Fruit fly (Drosophila melanogaster) ovary, adult (tissue): ENCODE measurements around the gene CG7443.

Experiments
- CG17801 ChIP-seq: fragments of 200-800 bp; optimal IDR thresholded peaks from 2 replicates; lab custom pipeline; 2019; ENCODE audit warnings: missing biosample characterization, mild to moderate bottlenecking, missing genetic modification characterization, moderate library complexity; ENCODE audit not compliant: partially characterized antibody

The CG7443 gene

DNA sequence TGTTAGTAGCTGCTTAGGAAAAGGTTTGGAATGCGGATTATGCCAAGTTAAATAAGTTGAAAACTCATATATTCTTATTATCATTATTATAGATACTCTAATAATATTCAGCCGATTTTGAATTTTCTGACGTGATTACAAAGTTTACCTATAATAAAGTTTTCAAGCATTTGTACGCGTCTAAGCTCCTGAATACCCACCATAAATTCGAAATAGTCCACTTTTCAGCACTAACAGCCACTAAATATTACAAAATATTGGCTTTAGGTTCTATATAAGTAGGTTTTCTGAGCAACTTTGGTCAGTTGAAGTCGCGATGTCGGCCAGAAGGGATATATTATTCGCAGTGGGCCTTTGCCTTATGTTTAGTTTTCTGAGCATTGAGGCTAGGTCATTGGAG lies at the start of gene CG7443:
Gene CG7443 (plus strand): TSS at position 301 of the 400 bp plus-strand sequence.
- no peak for TF ChIP-seq CG17801 (GFP tag; lab: Kevin White, UChicago)

DNA sequence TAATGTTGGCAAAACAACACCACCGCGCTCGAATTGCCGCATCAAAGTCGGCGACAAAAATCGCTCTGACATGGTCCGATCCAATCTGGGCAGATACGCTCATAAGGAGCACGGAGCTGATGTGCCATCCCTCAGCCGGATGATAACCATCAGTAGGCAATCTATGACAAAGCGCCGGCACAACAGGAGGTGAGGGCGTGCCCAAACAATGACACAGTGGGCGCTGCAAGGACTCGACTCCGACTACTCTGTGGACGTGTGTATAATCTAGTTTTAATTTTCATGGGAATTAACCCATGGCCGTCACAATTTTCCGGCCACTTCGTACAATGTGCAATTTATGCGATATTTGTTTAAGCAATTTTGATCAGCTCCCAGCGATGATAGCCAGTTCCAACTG lies 49.1 kb upstream of the CG7443 start:
- no peak for TF ChIP-seq CG17801 (GFP tag; lab: Kevin White, UChicago)

DNA sequence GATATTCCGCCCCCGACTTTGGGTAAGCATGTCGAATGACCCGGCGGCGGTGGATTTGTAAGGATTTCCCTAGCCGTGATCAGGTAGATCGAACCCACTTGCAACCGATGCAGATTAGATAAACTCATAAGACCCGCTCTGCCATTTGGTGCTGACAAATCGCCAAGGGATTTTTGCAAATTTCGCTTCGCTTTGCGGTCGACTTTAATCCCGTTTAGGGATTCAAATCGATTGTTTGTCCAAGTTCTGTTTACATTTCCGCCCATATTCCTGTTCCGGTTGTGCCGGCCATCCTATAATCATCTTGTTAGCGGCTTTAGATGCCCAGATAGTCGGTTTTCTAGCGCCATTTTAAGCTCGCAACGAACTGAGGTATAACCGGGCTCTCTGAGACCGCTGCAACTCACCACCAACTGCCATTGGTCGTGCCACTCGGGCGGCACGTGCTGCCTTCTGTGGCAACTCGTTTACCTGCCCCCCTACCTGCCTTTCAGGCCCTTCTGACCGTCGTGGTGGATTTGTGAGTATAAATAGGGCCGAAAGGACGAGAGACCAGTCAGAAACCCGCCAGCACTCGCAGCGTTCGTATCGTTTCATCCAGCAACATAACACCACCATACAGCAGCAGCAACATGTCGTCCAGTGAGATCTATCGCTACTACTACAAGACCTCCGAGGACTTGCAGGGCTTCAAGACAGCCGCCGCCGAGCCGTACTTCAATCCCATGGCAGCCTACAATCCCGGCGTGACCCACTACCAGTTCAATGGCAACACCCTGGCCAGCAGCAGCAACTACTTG lies 46.4 kb upstream of the CG7443 start, which contains the start of gene ato:
Gene ato (plus strand): TSS at position 559 of the 800 bp plus-strand sequence.
- no peak for TF ChIP-seq CG17801 (GFP tag; lab: Kevin White, UChicago)

dm6 chr3R:8279970-8280369 lies 44.1 kb upstream of the CG7443 start:
- TF ChIP-seq CG17801 (GFP tag; lab: Kevin White, UChicago) = no peak

DNA sequence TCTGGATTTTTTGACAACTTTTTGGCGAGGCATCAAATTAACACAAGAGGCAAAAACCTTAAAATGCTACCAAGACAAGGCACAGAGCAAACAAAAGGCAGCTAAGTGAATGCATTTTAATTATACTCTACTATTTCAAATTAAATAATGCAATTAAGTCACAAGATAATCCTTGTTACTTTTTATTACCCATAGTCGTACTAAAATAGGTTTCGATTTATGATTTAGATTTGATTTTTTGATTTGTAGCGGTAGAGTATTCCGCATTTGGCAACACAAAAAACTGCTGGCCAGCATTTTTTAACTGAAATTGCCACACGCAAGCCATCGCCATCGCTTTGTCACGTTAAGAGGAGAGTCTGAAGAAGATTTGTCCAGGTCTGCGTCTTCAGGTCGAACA lies 41.4 kb upstream of the CG7443 start:
- no peak for TF ChIP-seq CG17801 (GFP tag; lab: Kevin White, UChicago)

DNA sequence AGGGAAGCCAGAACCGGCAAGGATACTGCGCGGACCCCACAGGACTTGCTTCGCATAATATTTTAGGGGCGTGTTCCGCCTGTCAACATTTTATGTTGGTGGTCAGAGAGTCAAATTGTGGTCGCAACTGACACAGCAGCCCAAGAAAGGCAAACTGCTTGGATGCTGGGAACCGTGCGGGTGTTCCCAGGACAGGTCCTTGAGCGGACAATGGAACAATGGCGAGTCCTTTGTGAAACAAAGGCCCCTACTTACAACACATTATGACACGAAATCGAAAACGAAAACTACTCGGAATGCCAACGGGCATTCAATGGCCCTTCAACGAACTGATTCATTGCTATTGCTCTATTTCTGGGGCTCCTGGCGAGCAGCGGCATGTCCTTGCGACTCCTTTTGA lies 39.9 kb upstream of the CG7443 start:
- TF ChIP-seq CG17801 (GFP tag; lab: Kevin White, UChicago) = no peak

dm6 chr3R:8285727-8286344 lies 38.3 kb upstream of the CG7443 start:
- no peak for TF ChIP-seq CG17801 (GFP tag; lab: Kevin White, UChicago)

DNA sequence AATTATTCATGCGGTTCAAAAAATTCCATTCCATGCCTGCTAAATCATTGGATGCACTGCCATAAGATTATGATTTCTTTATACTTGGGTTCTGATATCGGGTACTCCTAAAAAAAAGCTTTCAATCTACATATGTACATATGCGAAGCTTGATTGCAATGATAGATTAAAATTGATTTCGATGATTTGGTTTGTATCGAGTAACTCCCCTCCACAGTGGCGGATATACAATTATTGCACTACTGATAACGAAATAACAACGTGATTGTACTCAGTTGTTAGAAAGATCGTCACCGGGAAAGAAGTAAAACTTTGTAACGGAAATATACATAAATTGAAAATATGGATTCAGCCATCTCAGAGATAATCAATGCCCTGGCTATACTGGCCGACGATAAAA lies 36.4 kb upstream of the CG7443 start, which contains the start of gene Nazo:
Gene Nazo (plus strand): TSS at position 180 of the 400 bp plus-strand sequence.
- TF ChIP-seq CG17801 (GFP tag; lab: Kevin White, UChicago) = no peak

DNA sequence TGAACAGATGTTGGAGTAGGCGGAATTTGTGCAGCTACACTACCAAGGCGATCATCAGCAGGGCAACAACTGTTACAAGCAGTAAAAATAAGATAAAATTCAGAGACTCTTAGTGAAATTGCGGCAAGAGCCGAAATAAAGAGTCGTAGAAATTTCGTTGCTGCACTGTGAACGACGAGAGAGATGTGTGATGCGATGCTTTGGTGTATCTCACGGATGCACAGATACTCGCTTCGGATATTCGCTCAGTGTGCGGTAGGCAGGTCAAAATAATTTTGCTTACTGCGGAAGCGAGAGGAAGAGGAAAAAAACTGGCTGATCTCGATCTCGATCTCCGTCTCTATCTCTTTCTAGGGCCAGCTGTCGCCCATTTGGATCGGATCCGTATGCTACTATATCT lies 35.3 kb upstream of the CG7443 start:
- no peak for TF ChIP-seq CG17801 (GFP tag; lab: Kevin White, UChicago)

dm6 chr3R:8290478-8290877 lies 33.6 kb upstream of the CG7443 start, which contains the start of gene CG11672:
TSS of gene CG11672 (minus strand) at chr3R:8290578.
- TF ChIP-seq CG17801 (GFP tag; lab: Kevin White, UChicago) = no peak

dm6 chr3R:8290940-8291339 lies 33.2 kb upstream of the CG7443 start, which contains the start of gene CG31464:
TSS of gene CG31464 (plus strand) at chr3R:8291240.
- no peak for TF ChIP-seq CG17801 (GFP tag; lab: Kevin White, UChicago)

DNA sequence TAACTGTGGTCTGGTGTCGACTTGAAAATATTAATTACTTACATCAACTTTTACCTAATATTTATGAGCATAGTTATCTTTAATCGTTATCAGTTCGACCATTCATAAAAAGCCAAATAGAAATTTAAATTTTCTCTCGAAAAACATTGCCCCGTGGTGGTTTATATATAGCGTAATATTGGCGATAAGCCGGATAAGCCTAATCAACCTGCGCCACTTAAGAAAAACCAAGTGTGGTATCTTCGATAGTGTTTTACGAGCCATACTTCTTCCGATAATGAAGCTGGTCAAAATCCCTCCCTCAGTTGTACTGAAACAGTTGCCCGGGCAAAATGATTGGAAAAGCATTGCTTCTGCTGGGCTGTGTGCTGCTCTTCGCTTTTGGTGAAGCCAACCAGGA lies 32.1 kb upstream of the CG7443 start, which contains the start of gene CG31463:
Gene CG31463 (plus strand): TSS at position 302 of the 400 bp plus-strand sequence.
- no peak for TF ChIP-seq CG17801 (GFP tag; lab: Kevin White, UChicago)

- TF ChIP-seq CG17801 (GFP tag; lab: Kevin White, UChicago) = no peak
These were observed 23.0 kb upstream of the CG7443 start, which contains the start of the genes CG9626 and mRpL1 for dm6 chr3R:8300928-8301752. TSS of gene CG9626 (minus strand) at chr3R:8300978. TSS of gene mRpL1 (plus strand) at chr3R:8301440.

DNA sequence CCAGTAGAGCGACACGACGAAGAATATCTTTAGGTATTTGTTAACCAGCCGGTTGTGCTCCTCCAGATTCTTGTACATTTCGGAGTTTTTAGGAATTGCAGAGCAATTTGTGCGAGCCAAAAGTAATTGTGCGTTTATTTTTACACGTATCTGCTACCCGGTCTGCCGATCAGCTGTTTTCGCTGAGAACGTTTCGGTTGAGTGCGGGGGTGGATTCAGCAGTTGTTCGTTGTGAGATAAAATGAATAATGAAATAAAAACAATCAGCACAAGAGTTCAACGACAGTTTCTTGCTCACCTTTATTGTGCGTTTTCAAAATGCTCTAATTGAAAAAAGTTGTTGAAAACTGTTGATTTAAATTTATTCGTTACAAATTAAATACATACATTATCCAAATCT lies 20.3 kb upstream of the CG7443 start, which contains the start of gene nac:
Gene nac (minus strand): TSS at position 176 of the 400 bp plus-strand sequence.
- TF ChIP-seq CG17801 (GFP tag; lab: Kevin White, UChicago) = no peak
